Worm (Caenorhabditis elegans): ENCODE data around the gene F20A1.8.

Gene F20A1.8

ce11 chrV:7003850-7004249, 43.6 kb downstream of the F20A1.8 start, which contains the start of gene srab-4:
srab-4 (plus strand) TSS chrV:7004150.
- no peak for TF ChIP-seq hmbx-1 (tag; optimal IDR thresholded peaks at IDR 0.05)
- TF ChIP-seq ama-1 (optimal IDR thresholded peaks at IDR 0.05) = no peak
- no peak for TF ChIP-seq ceh-36 (tag; optimal IDR thresholded peaks at IDR 0.05)
- no peak for TF ChIP-seq F13C5.2 (tag; optimal IDR thresholded peaks at IDR 0.05)
- TF ChIP-seq tra-4 (tag; optimal IDR thresholded peaks at IDR 0.05) = no peak
- no peak for TF ChIP-seq sea-1 (GFP tag; conservative IDR thresholded peaks at IDR 0.05)
- no peak for TF ChIP-seq tbx-11 (GFP tag; IDR thresholded peaks at IDR 0.05)
- no peak for TF ChIP-seq ceh-13 (GFP tag; optimal IDR thresholded peaks at IDR 0.05)
- no peak for TF ChIP-seq B0310.2 (tag; optimal IDR thresholded peaks at IDR 0.05)
- no peak for TF ChIP-seq hmg-4 (GFP tag; optimal IDR thresholded peaks at IDR 0.05)
- no peak for TF ChIP-seq pes-1 (GFP tag; IDR thresholded peaks at IDR 0.05)

DNA sequence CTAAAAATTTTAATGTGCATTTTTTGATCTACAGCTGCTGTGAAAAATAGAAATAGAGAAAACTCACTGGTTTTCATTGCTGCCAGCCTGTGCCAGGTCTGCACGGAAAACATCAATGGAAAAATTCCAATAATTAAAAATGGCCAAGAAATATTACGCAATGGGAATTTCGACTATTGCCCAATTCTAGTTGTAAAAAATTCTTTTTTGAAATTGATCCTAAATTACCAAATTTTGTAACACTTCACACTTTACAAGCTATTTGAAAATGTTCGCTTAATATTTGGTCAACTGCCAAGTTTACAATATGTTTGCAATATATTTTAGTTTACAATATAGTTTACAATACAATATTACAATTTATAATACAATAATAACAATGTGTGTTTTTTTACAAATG, 46.7 kb downstream of the F20A1.8 start:
- TF ChIP-seq flt-1 (GFP tag; IDR thresholded peaks at IDR 0.05) (no peak), ets-7 (tag; optimal IDR thresholded peaks at IDR 0.05) (no peak), hmbx-1 (tag; optimal IDR thresholded peaks at IDR 0.05) (no peak), aly-1 (tag; optimal IDR thresholded peaks at IDR 0.05) (no peak), hnd-1 (tag; optimal IDR thresholded peaks at IDR 0.05) (no peak), ceh-13 (GFP tag; optimal IDR thresholded peaks at IDR 0.05) (no peak)

- TF ChIP-seq tra-4 (tag; optimal IDR thresholded peaks at IDR 0.05) (no peak), hmbx-1 (tag; optimal IDR thresholded peaks at IDR 0.05) (no peak), flt-1 (GFP tag; IDR thresholded peaks at IDR 0.05) (no peak), ceh-36 (tag; optimal IDR thresholded peaks at IDR 0.05) (no peak), sea-1 (GFP tag; conservative IDR thresholded peaks at IDR 0.05) (no peak), tbx-37 (GFP tag; conservative IDR thresholded peaks at IDR 0.05) (no peak), ama-1 (optimal IDR thresholded peaks at IDR 0.05) (no peak), hmg-4 (GFP tag; optimal IDR thresholded peaks at IDR 0.05) (no peak), F13C5.2 (tag; optimal IDR thresholded peaks at IDR 0.05) (no peak), tbx-11 (GFP tag; IDR thresholded peaks at IDR 0.05) (no peak), pes-1 (GFP tag; IDR thresholded peaks at IDR 0.05) (no peak), ceh-13 (GFP tag; optimal IDR thresholded peaks at IDR 0.05) (no peak)
Observed at ce11 chrV:6998303-6998884, 49.0 kb downstream of the F20A1.8 start, which contains the start of gene nhr-42. nhr-42 (plus strand) TSS chrV:6998819.
